Fruit fly (Drosophila melanogaster) whole organism, prepupa: ENCODE measurements around the gene mahe.

Experiments used
- CG10631 ChIP-seq: fragments of 200-800 bp; sonication (Bioruptor generic); optimal IDR thresholded peaks from 2 replicates; lab custom pipeline; 2016; ENCODE audit warnings: missing biosample characterization, missing genetic modification characterization
- CG11762 ChIP-seq: fragments of 200-800 bp; sonication (Bioruptor generic); optimal IDR thresholded peaks from 3 replicates; lab custom pipeline; 2016; ENCODE audit warnings: missing biosample characterization, missing genetic modification characterization; ENCODE audit not compliant: insufficient read depth
- CG11902 ChIP-seq: fragments of 200-800 bp; sonication (Bioruptor generic); optimal IDR thresholded peaks from 3 replicates; lab custom pipeline; 2016; ENCODE audit warnings: missing biosample characterization, missing genetic modification characterization
- CG16779 ChIP-seq: fragments of 200-800 bp; sonication (Bioruptor generic); optimal IDR thresholded peaks from 3 replicates; lab custom pipeline; 2017; ENCODE audit warnings: missing biosample characterization, mild to moderate bottlenecking, missing genetic modification characterization
- CG32006 ChIP-seq: fragments of 200-800 bp; sonication (Bioruptor generic); optimal IDR thresholded peaks from 3 replicates; lab custom pipeline; 2017; ENCODE audit warnings: missing biosample characterization, mild to moderate bottlenecking, missing genetic modification characterization
- CG4318 ChIP-seq: fragments of 200-800 bp; sonication (Bioruptor generic); optimal IDR thresholded peaks from 3 replicates; lab custom pipeline; 2017; ENCODE audit warnings: missing biosample characterization, mild to moderate bottlenecking, missing genetic modification characterization
- CG6163 ChIP-seq: fragments of 200-800 bp; sonication (Bioruptor generic); IDR thresholded peaks from 3 replicates; pipeline ENCODE4 v1.3.6; 2022; ENCODE audit warnings: missing biosample characterization, missing genetic modification characterization
- CG6276 ChIP-seq: fragments of 200-800 bp; sonication (Bioruptor generic); optimal IDR thresholded peaks from 2 replicates; lab custom pipeline; 2017; ENCODE audit warnings: missing biosample characterization, mild to moderate bottlenecking, missing genetic modification characterization
- CG6792 ChIP-seq: fragments of 200-800 bp; sonication (Bioruptor generic); optimal IDR thresholded peaks from 3 replicates; lab custom pipeline; 2016; ENCODE audit warnings: missing biosample characterization, missing genetic modification characterization
- CG6854 ChIP-seq: fragments of 200-800 bp; sonication (Bioruptor generic); optimal IDR thresholded peaks from 2 replicates; lab custom pipeline; 2017; ENCODE audit warnings: missing biosample characterization, mild to moderate bottlenecking, missing genetic modification characterization
- CG8319 ChIP-seq: fragments of 200-800 bp; sonication (Bioruptor generic); optimal IDR thresholded peaks from 3 replicates; lab custom pipeline; 2016; ENCODE audit warnings: missing biosample characterization, missing genetic modification characterization
- Eip75B ChIP-seq: fragments of 200-800 bp; sonication (Bioruptor generic); optimal IDR thresholded peaks from 3 replicates; lab custom pipeline; 2016; ENCODE audit warnings: missing biosample characterization, missing genetic modification characterization
- Eip78C ChIP-seq: fragments of 200-800 bp; sonication (Bioruptor generic); peaks from one replicate; lab custom pipeline; 2016; ENCODE audit warnings: missing biosample characterization, missing genetic modification characterization
- Eip93F ChIP-seq: fragments of 200-800 bp; sonication (Bioruptor generic); optimal IDR thresholded peaks from 2 replicates; lab custom pipeline; 2016; ENCODE audit warnings: missing biosample characterization, mild to moderate bottlenecking, missing genetic modification characterization
- Ets96B ChIP-seq: fragments of 200-800 bp; optimal IDR thresholded peaks from 2 replicates; lab custom pipeline; 2019; ENCODE audit warnings: missing biosample characterization, mild to moderate bottlenecking, missing genetic modification characterization, moderate library complexity
- Gug ChIP-seq: fragments of 200-800 bp; sonication (Bioruptor generic); IDR thresholded peaks from 2 replicates; pipeline ENCODE4 v1.3.6; 2022; ENCODE audit warnings: missing biosample characterization, missing genetic modification characterization
- Hr38 ChIP-seq: sonication (Bioruptor generic); optimal IDR thresholded peaks from 2 replicates; lab custom pipeline; 2016; ENCODE audit warnings: missing biosample characterization, missing genetic modification characterization
- Hr39 ChIP-seq: fragments of 200-800 bp; sonication (Bioruptor generic); optimal IDR thresholded peaks from 2 replicates; lab custom pipeline; 2016; ENCODE audit warnings: missing biosample characterization, missing genetic modification characterization
- Hr4 ChIP-seq: fragments of 200-800 bp; sonication (Bioruptor generic); optimal IDR thresholded peaks from 3 replicates; lab custom pipeline; 2016; ENCODE audit warnings: missing biosample characterization, missing genetic modification characterization
- Lpt ChIP-seq: fragments of 200-800 bp; sonication (Bioruptor generic); optimal IDR thresholded peaks from 3 replicates; lab custom pipeline; 2016; ENCODE audit warnings: missing biosample characterization, missing genetic modification characterization
- Met ChIP-seq: fragments of 200-800 bp; sonication (Bioruptor generic); optimal IDR thresholded peaks from 3 replicates; lab custom pipeline; 2016; ENCODE audit warnings: missing biosample characterization, missing genetic modification characterization
- OdsH ChIP-seq: fragments of 200-800 bp; sonication (Bioruptor generic); optimal IDR thresholded peaks from 3 replicates; lab custom pipeline; 2016; ENCODE audit warnings: missing biosample characterization, missing genetic modification characterization
- Smox ChIP-seq: fragments of 200-800 bp; sonication (Bioruptor generic); optimal IDR thresholded peaks from 3 replicates; lab custom pipeline; 2016; ENCODE audit warnings: missing biosample characterization, missing genetic modification characterization
- Sox102F ChIP-seq: fragments of 200-800 bp; sonication (Bioruptor generic); optimal IDR thresholded peaks from 2 replicates; lab custom pipeline; 2016; ENCODE audit warnings: missing biosample characterization, mild to moderate bottlenecking, missing genetic modification characterization
- Sox15 ChIP-seq: fragments of 200-800 bp; sonication (Bioruptor generic); optimal IDR thresholded peaks from 3 replicates; lab custom pipeline; 2016; ENCODE audit warnings: missing biosample characterization, missing genetic modification characterization
- achi ChIP-seq: fragments of 200-800 bp; sonication (Bioruptor generic); optimal IDR thresholded peaks from 3 replicates; lab custom pipeline; 2016; ENCODE audit warnings: missing biosample characterization, missing genetic modification characterization
- dsx ChIP-seq: fragments of 200-800 bp; optimal IDR thresholded peaks from 3 replicates; lab custom pipeline; 2019; ENCODE audit warnings: missing biosample characterization, mild to moderate bottlenecking, missing genetic modification characterization, moderate library complexity; ENCODE audit not compliant: poor library complexity, severe bottlenecking
- eg ChIP-seq: fragments of 200-800 bp; sonication (Bioruptor generic); IDR thresholded peaks from 3 replicates; pipeline ENCODE4 v1.3.6; 2022; ENCODE audit warnings: missing biosample characterization, missing genetic modification characterization
- esn ChIP-seq: fragments of 200-800 bp; sonication (Bioruptor generic); optimal IDR thresholded peaks from 2 replicates; lab custom pipeline; 2016; ENCODE audit warnings: missing biosample characterization, mild to moderate bottlenecking, missing genetic modification characterization, moderate library complexity
- fd59A ChIP-seq: fragments of 200-800 bp; sonication (Bioruptor generic); optimal IDR thresholded peaks from 2 replicates; lab custom pipeline; 2017; ENCODE audit warnings: missing biosample characterization, mild to moderate bottlenecking, missing genetic modification characterization, missing genetic modification reagents
- fd85E ChIP-seq: fragments of 200-800 bp; sonication (Bioruptor generic); optimal IDR thresholded peaks from 3 replicates; lab custom pipeline; 2016; ENCODE audit warnings: missing biosample characterization, missing genetic modification characterization
- fkh ChIP-seq: fragments of 200-800 bp; sonication (Bioruptor generic); optimal IDR thresholded peaks from 3 replicates; lab custom pipeline; 2017; ENCODE audit warnings: missing biosample characterization, mild to moderate bottlenecking, missing genetic modification characterization, moderate library complexity
- pdm3 ChIP-seq: fragments of 200-800 bp; sonication (Bioruptor generic); optimal IDR thresholded peaks from 3 replicates; lab custom pipeline; 2016; ENCODE audit warnings: missing biosample characterization, missing genetic modification characterization
- salr ChIP-seq, 2 experiments: fragments of 200-800 bp; sonication (Bioruptor generic); optimal IDR thresholded peaks; 3 replicates each; lab custom pipeline; 2016 to 2018; ENCODE audit warnings: missing biosample characterization in 2 of 2, missing genetic modification characterization in 2 of 2, mild to moderate bottlenecking in 1 of 2
- spab ChIP-seq: fragments of 200-800 bp; sonication (Bioruptor generic); optimal IDR thresholded peaks from 2 replicates; lab custom pipeline; 2017; ENCODE audit warnings: missing biosample characterization, mild to moderate bottlenecking, missing genetic modification characterization, missing genetic modification reagents
- ss ChIP-seq, 2 experiments: fragments of 200-800 bp; sonication (Bioruptor generic); optimal IDR thresholded peaks; 2 replicates in 1 of 2; 3 replicates in 1 of 2; lab custom pipeline; 2017 to 2018; ENCODE audit warnings: mild to moderate bottlenecking in 2 of 2, missing biosample characterization in 2 of 2, missing genetic modification characterization in 2 of 2, moderate library complexity in 1 of 2
- svp ChIP-seq: fragments of 200-800 bp; sonication (Bioruptor generic); peaks from one replicate; lab custom pipeline; 2016; ENCODE audit warnings: missing biosample characterization, missing genetic modification characterization
- topi ChIP-seq: fragments of 200-800 bp; sonication (Bioruptor generic); optimal IDR thresholded peaks from 3 replicates; lab custom pipeline; 2016; ENCODE audit warnings: missing biosample characterization, missing genetic modification characterization
- vri ChIP-seq: fragments of 200-800 bp; sonication (Bioruptor generic); optimal IDR thresholded peaks from 3 replicates; lab custom pipeline; 2016; ENCODE audit warnings: missing biosample characterization, mild to moderate bottlenecking, missing genetic modification characterization

Gene mahe

DNA sequence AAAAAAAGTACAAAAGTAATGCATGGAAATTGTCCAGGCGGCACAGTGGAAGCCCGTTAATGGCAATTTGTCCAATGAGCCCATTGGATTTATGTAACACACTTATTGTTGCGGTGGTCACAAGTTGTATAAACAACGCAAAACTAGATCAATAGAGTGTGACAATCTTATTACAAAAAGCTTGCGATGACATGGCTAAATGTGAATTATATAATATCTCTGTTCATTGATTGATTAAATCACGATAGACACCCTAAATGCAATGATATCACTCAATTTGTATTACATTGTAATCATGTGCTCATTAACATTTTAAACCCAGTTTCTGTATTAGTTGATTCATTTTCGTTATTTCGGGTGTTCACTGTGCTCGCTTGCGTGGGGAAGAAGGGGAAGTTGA, 46.8 kb upstream of the mahe start (continued):
- TF ChIP-seq CG6276 (peak; percentile 25), pdm3 (GFP tag; lab: Kevin White, UChicago) (peak; percentile 32), Hr4 (GFP tag; lab: Kevin White, UChicago) (peak; percentile 59), Eip93F (GFP tag; lab: Kevin White, UChicago) (no peak), Gug (no peak), Sox15 (GFP tag; lab: Kevin White, UChicago) (peak; percentile 14), CG6854 (no peak), CG8319 (no peak), fd59A (GFP tag; lab: Kevin White, UChicago) (peak; percentile 28), Smox (GFP tag; lab: Kevin White, UChicago) (peak; percentile 19), CG11902 (GFP tag; lab: Kevin White, UChicago) (peak; percentile 19), Sox102F (GFP tag; lab: Kevin White, UChicago) (peak; percentile 43), Lpt (GFP tag; lab: Kevin White, UChicago) (no peak), CG10631 (GFP tag; lab: Kevin White, UChicago) (peak; percentile 24), Hr38 (GFP tag; lab: Kevin White, UChicago) (no peak), Hr39 (GFP tag; lab: Kevin White, UChicago) (peak; percentile 52), fd85E (GFP tag; lab: Kevin White, UChicago) (no peak), vri (GFP tag; lab: Kevin White, UChicago) (no peak), svp (GFP tag; lab: Kevin White, UChicago) (peak; percentile 80), fkh (no peak), CG11762 (GFP tag; lab: Kevin White, UChicago) (peak; percentile 11), dsx (GFP tag; lab: Kevin White, UChicago) (no peak)

- TF ChIP-seq Eip78C (GFP tag; lab: Kevin White, UChicago) (peak; percentile 67), CG6163 (no peak), CG16779 (no peak), CG32006 (GFP tag; lab: Kevin White, UChicago) (peak; percentile 43), dsx (GFP tag; lab: Kevin White, UChicago) (peak; percentile 30), OdsH (GFP tag; lab: Kevin White, UChicago) (peak; percentile 10), pdm3 (GFP tag; lab: Kevin White, UChicago) (peak; percentile 9), Sox102F (GFP tag; lab: Kevin White, UChicago) (peak; percentile 2), topi (GFP tag; lab: Kevin White, UChicago) (peak; percentile 24), Hr4 (GFP tag; lab: Kevin White, UChicago) (no peak), spab (no peak), ss (GFP tag; optimal IDR thresholded peaks at IDR 0.05; lab: Kevin White, UChicago) (peak; percentile 13 to 83), Ets96B (tag; lab: Kevin White, UChicago) (peak; percentile 2), Lpt (GFP tag; lab: Kevin White, UChicago) (no peak), Eip93F (GFP tag; lab: Kevin White, UChicago) (no peak), eg (0 out of 3 replicates have a peak, but pooled peaks have one; percentile 31), CG6792 (GFP tag; lab: Kevin White, UChicago) (peak; percentile 1), CG4318 (GFP tag; lab: Kevin White, UChicago) (peak; percentile 3), Met (GFP tag; lab: Kevin White, UChicago) (no peak), Sox15 (GFP tag; lab: Kevin White, UChicago) (no peak), salr (GFP tag; optimal IDR thresholded peaks at IDR 0.05; lab: Kevin White, UChicago) (no peak), Eip75B (GFP tag; lab: Kevin White, UChicago) (peak; percentile 3), Gug (0 out of 2 replicates have a peak, but pooled peaks have one; percentile 9), CG10631 (GFP tag; lab: Kevin White, UChicago) (peak; percentile 28), achi (GFP tag; lab: Kevin White, UChicago) (peak; percentile 9), esn (peak; percentile 1)
Measured at dm6 chrX:7976976-7977834, 46.0 kb upstream of the mahe start.
